Worm (Caenorhabditis elegans): ENCODE data around the gene pgp-14.

DNA sequence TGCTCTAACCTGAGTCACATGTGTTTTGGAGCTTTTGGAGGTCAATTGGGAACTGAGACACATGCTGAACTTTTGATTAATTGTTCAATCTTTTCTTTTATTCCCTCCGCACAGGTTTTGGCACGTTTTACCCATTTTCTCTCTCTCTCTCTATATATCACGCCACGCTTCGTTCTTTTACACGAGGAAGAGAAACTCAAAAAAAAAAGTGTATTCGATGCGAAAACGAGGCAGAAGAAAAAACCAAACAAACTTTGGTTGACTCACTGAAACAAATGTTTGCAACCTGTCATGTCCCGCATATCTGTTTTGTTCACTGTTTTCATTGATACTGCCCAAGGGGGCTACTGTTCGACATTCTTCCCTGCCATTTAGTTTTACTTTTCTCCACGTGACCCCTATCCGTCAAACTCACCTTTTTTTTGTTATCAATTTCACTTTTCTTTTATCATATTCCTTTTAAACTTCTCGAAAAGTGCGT is 12.0 kb upstream of the pgp-14 start:
- no peak for TF ChIP-seq nhr-77 (tag; optimal IDR thresholded peaks at IDR 0.05)
- TF ChIP-seq F13H6.1 (tag; optimal IDR thresholded peaks at IDR 0.05): no peak
- no peak for TF ChIP-seq ama-1 (optimal IDR thresholded peaks at IDR 0.05)
- no peak for TF ChIP-seq egl-27 (tag; optimal IDR thresholded peaks at IDR 0.05)
- TF ChIP-seq elt-3 (tag; optimal IDR thresholded peaks at IDR 0.05): no peak
- no peak for TF ChIP-seq alr-1 (tag; optimal IDR thresholded peaks at IDR 0.05)
- no peak for TF ChIP-seq R02D3.7 (tag; optimal IDR thresholded peaks at IDR 0.05)
- no peak for TF ChIP-seq ztf-4 (tag; optimal IDR thresholded peaks at IDR 0.05)
- no peak for TF ChIP-seq mab-5 (tag; optimal IDR thresholded peaks at IDR 0.05)
- TF ChIP-seq crh-2 (tag; optimal IDR thresholded peaks at IDR 0.05): no peak
